Fruit fly (Drosophila melanogaster): ENCODE measurements around the gene CG14626.

DNA sequence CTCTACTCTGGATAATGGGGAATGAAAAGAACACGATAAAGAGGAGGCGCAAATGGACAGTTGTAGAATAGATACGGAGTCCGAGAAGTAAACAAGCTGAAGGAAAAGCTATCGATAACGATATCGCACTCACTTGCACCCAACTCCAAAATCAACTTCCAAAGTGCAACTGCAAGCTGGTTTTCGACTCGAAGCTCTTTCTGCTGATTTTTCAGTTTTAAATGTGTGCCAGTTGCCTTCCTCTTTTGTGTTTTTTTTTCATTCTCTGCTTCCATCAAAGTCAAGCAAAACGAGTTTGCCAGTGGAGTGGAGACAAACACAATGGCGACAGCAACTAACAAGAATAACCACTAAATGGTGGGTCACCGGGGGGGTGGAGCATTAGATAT lies 51.0 kb downstream of the CG14626 start:
- TF ChIP-seq rn (GFP tag; IDR thresholded peaks at IDR 0.05) (no peak), CG10348 (GFP tag; IDR thresholded peaks at IDR 0.05) (no peak), gl (tag; optimal IDR thresholded peaks at IDR 0.05) (no peak)

Measured in whole organism, pupa.